Worm (Caenorhabditis elegans) whole organism, L4 larva: ENCODE measurements around the gene Y38H6C.8.
"Not testable (repeated sequence)": the region's sequence is repeated elsewhere in the genome, so short reads cannot be mapped to it uniquely, and the experiment has no call there.

ENCODE experiments used
- Y75B8A.6 ChIP-seq: fragments of 200-800 bp; sonication (Bioruptor generic); IDR thresholded peaks from 2 replicates; pipeline ENCODE4 v1.3.6; 2022; ENCODE audit warnings: missing genetic modification reagents, missing genetic modification characterization, missing compliant biosample characterization
- ama-1 ChIP-seq: fragments of 150-350 bp; optimal IDR thresholded peaks from 2 replicates; lab custom pipeline; 2014; ENCODE audit warnings: inconsistent platforms, mixed read lengths
- ceh-28 ChIP-seq: fragments of 150-350 bp; optimal IDR thresholded peaks from 2 replicates; lab custom pipeline; 2014; ENCODE audit warnings: missing biosample characterization, missing genetic modification reagents, missing genetic modification characterization
- fkh-10 ChIP-seq: fragments of 150-350 bp; optimal IDR thresholded peaks from 2 replicates; lab custom pipeline; 2014; ENCODE audit warnings: missing biosample characterization, missing genetic modification reagents, missing genetic modification characterization
- nhr-237 ChIP-seq: sonication (generic microtip); optimal IDR thresholded peaks from 2 replicates; lab custom pipeline; 2017; ENCODE audit warnings: missing biosample characterization, missing genetic modification characterization
- nhr-28 ChIP-seq: fragments of 150-350 bp; optimal IDR thresholded peaks from 2 replicates; lab custom pipeline; 2014; ENCODE audit warnings: missing biosample characterization, missing genetic modification characterization
- pqm-1 ChIP-seq: sonication (generic microtip); optimal IDR thresholded peaks from 2 replicates; lab custom pipeline; 2017; ENCODE audit warnings: missing biosample characterization, missing genetic modification characterization
- sdz-12 ChIP-seq: fragments of 200-800 bp; sonication (Bioruptor generic); optimal IDR thresholded peaks from 2 replicates; lab custom pipeline; 2018; ENCODE audit warnings: mild to moderate bottlenecking, missing genetic modification characterization, missing compliant biosample characterization
- snpc-4 ChIP-seq: fragments of 150-350 bp; optimal IDR thresholded peaks from 2 replicates; lab custom pipeline; 2014; ENCODE audit warnings: missing biosample characterization, missing genetic modification characterization
- unc-130 ChIP-seq: sonication (generic microtip); optimal IDR thresholded peaks from 2 replicates; lab custom pipeline; 2016; ENCODE audit warnings: missing genetic modification reagents, missing genetic modification characterization, missing compliant biosample characterization

DNA sequence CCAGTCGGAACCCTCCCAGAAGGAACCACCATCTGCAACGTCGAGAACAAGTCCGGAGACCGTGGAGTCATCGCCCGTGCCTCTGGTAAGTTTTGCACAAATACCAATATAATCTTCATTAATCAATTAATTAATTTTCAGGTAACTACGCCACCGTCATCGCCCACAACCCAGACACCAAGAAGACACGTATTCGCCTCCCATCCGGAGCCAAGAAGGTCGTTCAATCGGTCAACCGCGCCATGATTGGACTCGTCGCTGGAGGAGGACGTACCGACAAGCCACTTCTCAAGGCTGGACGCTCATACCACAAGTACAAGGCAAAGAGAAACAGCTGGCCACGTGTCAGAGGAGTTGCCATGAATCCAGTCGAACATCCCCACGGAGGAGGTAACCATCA, 33.5 kb upstream of the Y38H6C.8 start:
- not testable (repeated sequence) for TF ChIP-seq ama-1 (lab: Kevin White, UChicago); unc-130 (GFP tag; lab: Kevin White, UChicago); nhr-237 (tag; lab: Kevin White, UChicago); ceh-28 (tag; lab: Kevin White, UChicago); nhr-28; fkh-10; Y75B8A.6 (GFP tag; lab: Robert Waterston, UW); snpc-4 (tag; lab: Kevin White, UChicago); pqm-1 (tag; lab: Kevin White, UChicago); sdz-12
